Worm (Caenorhabditis elegans): ENCODE measurements around the gene R13A1.3.
"Not testable (repeated sequence)": the region's sequence is repeated elsewhere in the genome, so short reads cannot be mapped to it uniquely, and the experiment has no call there.

The R13A1.3 gene

DNA sequence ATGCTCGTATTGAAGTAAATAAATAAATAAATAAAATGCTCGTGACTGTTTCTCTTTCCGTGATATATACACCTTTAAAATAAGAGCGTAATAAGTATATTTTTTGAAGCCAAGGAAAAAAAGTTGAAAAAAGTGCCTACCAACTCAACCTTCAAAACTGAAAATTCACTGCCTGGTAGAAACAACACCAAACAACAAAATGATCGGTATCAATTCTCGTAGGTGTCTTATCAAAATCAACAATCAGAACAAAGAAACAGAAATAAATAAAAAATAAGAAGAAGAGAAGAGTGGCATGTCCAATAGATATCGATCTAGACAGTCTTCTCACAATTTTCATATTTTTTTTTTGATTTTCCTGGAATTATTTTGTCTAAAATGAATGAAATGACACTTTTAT, 40.1 kb downstream of the R13A1.3 start, which contains the start of gene afmd-1:
TSS of gene afmd-1 (plus strand) at position 316 of the 400 bp plus-strand sequence.
- TF ChIP-seq W03F9.2 (tag; optimal IDR thresholded peaks at IDR 0.05) (no peak), dao-5 (tag; optimal IDR thresholded peaks at IDR 0.05) (no peak), him-1 (tag; optimal IDR thresholded peaks at IDR 0.05) (no peak)

DNA sequence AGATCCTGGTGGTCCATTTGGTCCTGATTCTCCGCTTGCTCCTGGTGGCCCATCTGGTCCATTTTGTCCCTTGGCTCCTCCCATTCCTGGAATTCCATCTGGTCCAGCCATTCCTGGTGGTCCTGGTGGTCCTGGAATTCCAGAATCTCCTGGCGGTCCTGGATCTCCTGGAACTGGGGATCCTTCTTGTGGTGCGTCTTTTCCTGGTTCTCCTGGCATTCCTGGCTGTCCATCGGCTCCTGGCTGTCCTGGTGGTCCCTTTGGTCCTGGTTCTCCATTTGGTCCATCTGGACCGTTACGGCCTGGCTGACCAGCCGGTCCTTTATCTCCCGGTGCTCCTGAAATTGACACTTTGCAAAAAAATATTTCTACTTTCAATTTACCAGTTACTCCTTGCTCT, 41.8 kb downstream of the R13A1.3 start:
- TF ChIP-seq dao-5 (tag; optimal IDR thresholded peaks at IDR 0.05) (no peak), W03F9.2 (tag; optimal IDR thresholded peaks at IDR 0.05) (no peak), him-1 (tag; optimal IDR thresholded peaks at IDR 0.05) (no peak)

DNA sequence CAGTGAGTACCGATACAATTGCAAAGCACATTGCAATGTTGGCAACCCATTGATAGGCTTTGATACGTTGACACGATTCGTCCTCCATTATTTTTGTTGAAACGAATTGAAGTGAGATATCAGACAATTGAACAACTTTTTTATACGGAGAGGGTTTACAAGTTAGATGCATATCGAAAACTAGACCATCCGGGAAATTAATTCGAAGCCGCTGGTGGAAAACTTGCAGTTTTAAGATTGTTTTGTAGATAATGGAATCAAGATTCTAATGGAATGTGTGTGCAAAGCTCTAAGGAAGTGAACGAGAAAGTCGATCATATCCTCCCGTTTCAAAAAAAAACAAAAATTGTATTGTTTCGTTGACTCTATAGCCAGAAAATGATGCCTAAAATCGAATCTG, 42.8 kb downstream of the R13A1.3 start, which contains the start of gene col-114:
TSS of gene col-114 (minus strand) at position 101 of the 400 bp plus-strand sequence.
- TF ChIP-seq W03F9.2 (tag; optimal IDR thresholded peaks at IDR 0.05), result no peak
- TF ChIP-seq dao-5 (tag; optimal IDR thresholded peaks at IDR 0.05), result no peak
- no peak for TF ChIP-seq him-1 (tag; optimal IDR thresholded peaks at IDR 0.05)

DNA sequence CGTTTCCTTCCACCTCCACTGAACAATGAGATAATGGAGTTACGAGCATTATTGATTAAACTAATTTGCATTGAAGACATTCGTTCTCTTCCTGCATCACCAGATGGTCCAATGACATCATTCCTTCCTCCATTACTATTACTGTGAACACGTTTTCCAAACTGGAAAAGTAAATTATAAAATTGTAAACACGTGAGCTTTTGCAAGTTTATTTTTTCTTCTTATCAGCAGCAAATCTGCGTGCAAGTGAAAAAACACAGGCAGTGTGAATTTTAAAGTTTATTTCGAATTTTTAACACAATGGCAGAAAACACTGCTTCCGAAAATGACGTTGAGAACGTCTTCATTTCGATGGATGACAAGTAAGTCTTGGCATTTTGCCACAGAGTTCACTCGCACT, 43.4 kb downstream of the R13A1.3 start, which contains the start of gene D2024.1:
TSS of gene D2024.1 (plus strand) at position 301 of the 400 bp plus-strand sequence.
- not testable (repeated sequence) for TF ChIP-seq W03F9.2, him-1, dao-5 (tag; optimal IDR thresholded peaks at IDR 0.05)

DNA sequence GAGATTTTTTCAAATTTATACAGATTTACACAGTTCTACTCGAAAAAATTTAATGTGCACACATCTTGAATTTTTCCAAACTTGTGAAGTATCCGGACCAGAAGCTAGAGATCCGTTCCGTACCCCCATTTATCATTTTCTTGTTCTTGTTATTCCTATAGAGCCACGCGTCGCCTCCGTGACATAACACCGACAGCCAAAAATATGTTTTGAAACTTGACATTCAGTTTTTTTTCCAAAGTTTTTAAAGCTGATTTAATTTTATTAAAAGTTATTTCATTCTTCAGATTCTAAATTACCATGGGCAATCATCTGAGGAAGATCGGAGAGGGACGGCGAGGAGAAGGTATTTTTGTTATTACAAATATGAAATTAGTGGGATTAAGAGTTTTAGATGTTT, 46.4 kb downstream of the R13A1.3 start, which contains the start of gene D2024.18:
TSS of gene D2024.18 (plus strand) at position 301 of the 400 bp plus-strand sequence.
- TF ChIP-seq him-1 (tag; optimal IDR thresholded peaks at IDR 0.05) (no peak), W03F9.2 (tag; optimal IDR thresholded peaks at IDR 0.05) (no peak), dao-5 (tag; optimal IDR thresholded peaks at IDR 0.05) (no peak)

DNA sequence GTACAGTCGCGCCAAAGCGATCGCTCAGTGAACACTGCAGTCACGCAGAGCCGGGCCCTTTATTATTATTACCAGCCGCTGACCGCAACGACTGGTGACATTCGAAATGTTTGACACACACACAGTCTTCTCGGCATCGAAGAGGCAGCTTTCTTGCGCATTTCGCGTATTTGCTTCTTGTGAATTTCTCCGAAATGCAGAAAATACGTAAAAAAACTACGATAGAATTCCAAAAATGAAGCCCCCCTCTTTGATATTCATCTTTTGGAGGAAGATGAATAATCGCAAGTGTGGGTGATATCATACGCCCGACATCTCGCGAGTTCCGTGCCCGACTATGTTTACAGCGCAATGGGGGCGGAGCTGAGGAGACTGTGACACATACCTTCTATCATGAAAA, 49.5 kb downstream of the R13A1.3 start:
- TF ChIP-seq him-1 (tag; optimal IDR thresholded peaks at IDR 0.05), result no peak
- no peak for TF ChIP-seq dao-5 (tag; optimal IDR thresholded peaks at IDR 0.05)
- TF ChIP-seq W03F9.2 (tag; optimal IDR thresholded peaks at IDR 0.05), result no peak

DNA sequence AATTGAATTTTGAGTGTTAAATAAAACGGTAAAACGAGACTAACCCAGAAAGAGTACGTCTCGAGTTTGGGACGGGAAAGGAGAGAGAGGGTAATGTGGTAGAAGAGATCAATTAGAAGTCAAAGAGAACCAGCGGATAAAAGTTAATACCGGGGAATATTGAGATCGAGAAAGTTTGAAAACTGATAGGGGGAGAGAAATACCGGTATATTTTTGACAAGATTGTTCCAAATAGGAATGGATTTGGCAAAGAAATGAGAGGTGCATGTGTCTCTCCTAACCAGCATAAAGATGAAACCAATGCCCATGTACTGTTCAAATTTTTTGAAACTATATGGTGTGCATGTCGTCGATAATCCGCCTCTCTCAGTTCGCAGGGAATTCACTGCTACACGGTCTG, 50.9 kb downstream of the R13A1.3 start, which contains the start of gene C06E4.5:
TSS of gene C06E4.5 (plus strand) at position 301 of the 400 bp plus-strand sequence.
- not testable (repeated sequence) for TF ChIP-seq W03F9.2, dao-5, him-1 (tag; optimal IDR thresholded peaks at IDR 0.05)
